Worm (Caenorhabditis elegans): ENCODE measurements around the gene F46C8.1.

DNA sequence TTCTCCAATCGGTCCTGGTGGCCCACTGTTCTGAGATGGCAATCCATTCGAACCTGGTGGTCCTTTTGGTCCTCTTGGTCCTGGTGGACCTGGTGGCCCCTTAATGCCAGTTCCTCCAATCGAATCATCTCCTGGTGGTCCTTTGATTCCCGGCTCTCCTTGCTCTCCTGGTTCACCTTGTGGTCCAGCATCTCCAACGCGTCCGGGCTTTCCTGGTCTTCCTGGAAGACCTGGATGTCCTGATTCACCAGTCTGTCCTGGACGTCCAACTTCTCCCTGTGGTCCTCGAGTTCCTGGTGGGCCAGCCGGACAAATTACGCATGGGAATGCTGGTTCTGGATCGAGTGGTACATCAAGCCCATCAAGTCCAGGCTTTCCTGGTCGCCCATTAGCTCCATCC lies 11.4 kb upstream of the F46C8.1 start:
- TF ChIP-seq lsy-27 (tag; optimal IDR thresholded peaks at IDR 0.05; ENCODE audit: borderline replicate concordance, insufficient read depth) (no peak), F57A8.1 (GFP tag; optimal IDR thresholded peaks at IDR 0.05) (no peak), sea-2 (GFP tag; IDR thresholded peaks at IDR 0.05) (no peak), ama-1 (optimal IDR thresholded peaks at IDR 0.05) (no peak), ama-1 (GFP tag; optimal IDR thresholded peaks at IDR 0.05) (no peak), pha-4 (tag; optimal IDR thresholded peaks at IDR 0.05) (no peak), ekl-4 (GFP tag; IDR thresholded peaks at IDR 0.05) (no peak), ztf-22 (GFP tag; optimal IDR thresholded peaks at IDR 0.05) (no peak), ztf-28 (GFP tag; IDR thresholded peaks at IDR 0.05) (no peak)
